Fruit fly (Drosophila melanogaster): ENCODE results near the gene CG18259.
A peak's percentile ranks its signal among the peaks of the same experiment; 100 is the strongest.

CG18259 gene

dm6 chrX:18832371-18832852 is 49.1 kb upstream of the CG18259 start, which contains the start of gene Pvf1 (continued):
- TF ChIP-seq CG7839 (tag; optimal IDR thresholded peaks at IDR 0.05) (no peak), CG3995 (GFP tag; optimal IDR thresholded peaks at IDR 0.05) (peak; percentile 85), Sin3A (optimal IDR thresholded peaks at IDR 0.05) (no peak), CG4328 (GFP tag; optimal IDR thresholded peaks at IDR 0.05) (no peak), seq (GFP tag; IDR thresholded peaks at IDR 0.05) (no peak), Nf-YC (tag; optimal IDR thresholded peaks at IDR 0.05) (peak; percentile 34), CG16813 (GFP tag; IDR thresholded peaks at IDR 0.05; ENCODE audit: partially characterized antibody) (no peak), lmd (GFP tag; IDR thresholded peaks at IDR 0.05) (no peak), CG11398 (GFP tag; optimal IDR thresholded peaks at IDR 0.05) (no peak), CG14965 (GFP tag; optimal IDR thresholded peaks at IDR 0.05; ENCODE audit: borderline replicate concordance) (no peak), yki (optimal IDR thresholded peaks at IDR 0.05) (peak; percentile 35), CG9215 (GFP tag; IDR thresholded peaks at IDR 0.05) (no peak), nmo (GFP tag; optimal IDR thresholded peaks at IDR 0.05) (no peak), hkb (optimal IDR thresholded peaks at IDR 0.05) (no peak), hkb (GFP tag; IDR thresholded peaks at IDR 0.05) (0 out of 2 replicates have a peak, but pooled peaks have one; percentile 21), Sry-δ (GFP tag; optimal IDR thresholded peaks at IDR 0.05) (no peak), Lim3 (GFP tag; IDR thresholded peaks at IDR 0.05) (no peak), cato (GFP tag; optimal IDR thresholded peaks at IDR 0.05; ENCODE audit: borderline replicate concordance) (no peak), otp (GFP tag; IDR thresholded peaks at IDR 0.05) (no peak), Sry-β (GFP tag; optimal IDR thresholded peaks at IDR 0.05) (no peak), Meics (GFP tag; optimal IDR thresholded peaks at IDR 0.05) (peak; percentile 1), CG6683 (GFP tag; optimal IDR thresholded peaks at IDR 0.05) (no peak), dimm (GFP tag; IDR thresholded peaks at IDR 0.05) (no peak), Deaf1 (tag; optimal IDR thresholded peaks at IDR 0.05) (no peak), salm (tag; optimal IDR thresholded peaks at IDR 0.05) (no peak), tna (GFP tag; IDR thresholded peaks at IDR 0.05; ENCODE audit: partially characterized antibody) (0 out of 2 replicates have a peak, but pooled peaks have one; percentile 19), CG1233 (GFP tag; optimal IDR thresholded peaks at IDR 0.05) (no peak), gsb-n (tag; optimal IDR thresholded peaks at IDR 0.05) (no peak), CG12104 (GFP tag; optimal IDR thresholded peaks at IDR 0.05) (no peak), dati (GFP tag; IDR thresholded peaks at IDR 0.05) (no peak), chm (GFP tag; IDR thresholded peaks at IDR 0.05) (peak; percentile 44; the same call in 1 of the 2 replicates), da (GFP tag; optimal IDR thresholded peaks at IDR 0.05) (no peak), CG1792 (GFP tag; optimal IDR thresholded peaks at IDR 0.05) (no peak), HLH4C (GFP tag; IDR thresholded peaks at IDR 0.05; ENCODE audit: partially characterized antibody) (no peak), Med (GFP tag) (peak; percentile 87), unc-4 (GFP tag; IDR thresholded peaks at IDR 0.05; ENCODE audit: partially characterized antibody) (no peak), lbe (GFP tag; optimal IDR thresholded peaks at IDR 0.05) (no peak), sima (GFP tag; optimal IDR thresholded peaks at IDR 0.05) (no peak), esg (GFP tag; conservative IDR thresholded peaks at IDR 0.05) (no peak), CG15696 (tag; optimal IDR thresholded peaks at IDR 0.05) (no peak), pzg (GFP tag; optimal IDR thresholded peaks at IDR 0.05) (no peak), toy (GFP tag; IDR thresholded peaks at IDR 0.05) (no peak), CG16779 (GFP tag; IDR thresholded peaks at IDR 0.05) (no peak), pros (GFP tag; optimal IDR thresholded peaks at IDR 0.05) (no peak), CG7556 (GFP tag; optimal IDR thresholded peaks at IDR 0.05) (no peak), CG15269 (tag; optimal IDR thresholded peaks at IDR 0.05) (peak; percentile 36), sc (optimal IDR thresholded peaks at IDR 0.05) (no peak), sc (GFP tag; optimal IDR thresholded peaks at IDR 0.05) (no peak), NFAT (GFP tag; IDR thresholded peaks at IDR 0.05) (0 out of 2 replicates have a peak, but pooled peaks have one; percentile 7), crp (GFP tag; optimal IDR thresholded peaks at IDR 0.05) (no peak), cad (GFP tag; optimal IDR thresholded peaks at IDR 0.05) (no peak), sna (GFP tag; IDR thresholded peaks at IDR 0.05; ENCODE audit: partially characterized antibody) (no peak)

All from whole organism, embryonic.